Worm (Caenorhabditis elegans): Measurements from ENCODE around the gene T23B12.11.

DNA sequence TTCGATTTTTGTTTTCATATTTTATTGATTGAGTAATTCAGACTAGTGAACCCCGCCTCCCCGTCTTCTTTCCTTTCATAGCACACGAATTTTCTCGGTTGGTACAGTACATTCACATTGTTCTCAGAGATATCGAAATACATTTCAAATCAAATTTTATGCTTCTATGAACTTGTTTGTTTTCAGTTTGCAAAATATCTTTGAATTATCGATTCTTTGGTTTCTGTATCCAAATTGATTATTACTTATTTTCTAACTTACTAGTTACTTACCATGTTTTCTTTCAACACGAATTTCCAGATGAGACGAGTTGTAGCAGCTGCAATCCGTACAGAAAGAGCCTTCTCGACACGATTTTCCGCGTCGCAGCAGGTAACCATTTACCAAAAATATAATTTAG, 10.2 kb downstream of the T23B12.11 start, which contains the start of gene mrps-2:
- TF ChIP-seq nhr-67 (tag; optimal IDR thresholded peaks at IDR 0.05) (no peak), lin-39 (tag; optimal IDR thresholded peaks at IDR 0.05) (no peak), elt-3 (tag; optimal IDR thresholded peaks at IDR 0.05) (no peak), lin-15B (tag; optimal IDR thresholded peaks at IDR 0.05) (no peak), ama-1 (optimal IDR thresholded peaks at IDR 0.05) (no peak), zag-1 (tag; optimal IDR thresholded peaks at IDR 0.05) (no peak)

All from whole organism, L3 larva.